Worm (Caenorhabditis elegans): Measurements from ENCODE around the gene tsen-54.

DNA sequence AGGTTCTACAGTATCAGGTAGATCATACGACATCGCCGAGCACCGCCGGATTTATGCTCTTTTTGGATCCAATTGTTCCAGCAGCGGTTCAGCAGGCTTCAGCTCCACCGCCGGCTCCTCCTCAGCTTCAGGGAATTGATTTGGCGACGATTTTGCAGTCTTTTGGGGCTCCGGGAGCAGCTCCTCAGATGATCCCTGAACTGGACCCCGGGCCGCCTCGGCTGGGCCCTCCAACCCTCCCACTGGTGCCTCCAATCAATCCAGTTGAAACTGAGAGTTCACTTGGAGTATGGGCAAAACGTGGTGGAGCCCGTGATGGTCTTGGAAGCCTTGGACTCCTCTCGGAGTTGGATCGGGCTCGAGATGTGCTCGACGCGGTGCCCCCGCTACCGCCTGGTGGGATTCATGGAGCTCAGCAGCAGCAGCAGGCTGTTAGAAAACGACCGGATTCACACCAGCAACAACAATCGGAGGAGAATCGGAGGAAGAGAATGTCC is 42.9 kb downstream of the tsen-54 start:
- TF ChIP-seq ces-1 (GFP tag; optimal IDR thresholded peaks at IDR 0.05) (no peak), lin-13 (tag; optimal IDR thresholded peaks at IDR 0.05) (no peak), unc-39 (tag; optimal IDR thresholded peaks at IDR 0.05) (no peak), elt-1 (tag; optimal IDR thresholded peaks at IDR 0.05; ENCODE audit: borderline replicate concordance, insufficient read depth) (no peak), pha-4 (tag; optimal IDR thresholded peaks at IDR 0.05) (no peak), ztf-11 (tag; optimal IDR thresholded peaks at IDR 0.05) (no peak), blmp-1 (tag; optimal IDR thresholded peaks at IDR 0.05) (no peak), nhr-12 (tag; optimal IDR thresholded peaks at IDR 0.05) (no peak), elt-3 (tag; optimal IDR thresholded peaks at IDR 0.05) (no peak), snpc-4 (tag; optimal IDR thresholded peaks at IDR 0.05) (no peak), unc-62 (GFP tag; optimal IDR thresholded peaks at IDR 0.05) (no peak), ham-2 (GFP tag; optimal IDR thresholded peaks at IDR 0.05) (no peak), nhr-76 (tag; optimal IDR thresholded peaks at IDR 0.05) (no peak)

All from whole organism, mixed stage, embryonic.